Worm (Caenorhabditis elegans) whole organism, late embryonic: ENCODE data around the gene F55G1.1.

ENCODE experiments used
- C08G9.2 ChIP-seq: sonication (generic microtip); optimal IDR thresholded peaks from 2 replicates; lab custom pipeline; 2016; ENCODE audit warnings: mild to moderate bottlenecking, missing genetic modification characterization, moderate library complexity, missing compliant biosample characterization
- C38D4.7 ChIP-seq: fragments of 200-800 bp; sonication (Bioruptor generic); optimal IDR thresholded peaks from 2 replicates; lab custom pipeline; 2018; ENCODE audit warnings: mild to moderate bottlenecking, missing genetic modification characterization, moderate library complexity, missing compliant biosample characterization
- T23F11.4 ChIP-seq: fragments of 200-800 bp; sonication (Bioruptor generic); optimal IDR thresholded peaks from 2 replicates; lab custom pipeline; 2018; ENCODE audit warnings: mild to moderate bottlenecking, missing genetic modification characterization, missing compliant biosample characterization
- Y22D7AL.16 ChIP-seq: sonication (generic microtip); optimal IDR thresholded peaks from 2 replicates; lab custom pipeline; 2016; ENCODE audit warnings: missing genetic modification characterization, missing compliant biosample characterization
- ahr-1 ChIP-seq: sonication (generic microtip); optimal IDR thresholded peaks from 2 replicates; lab custom pipeline; 2016; ENCODE audit warnings: missing genetic modification characterization, missing compliant biosample characterization
- ceh-14 ChIP-seq: sonication (generic microtip); optimal IDR thresholded peaks from 2 replicates; lab custom pipeline; 2016; ENCODE audit warnings: missing genotype, missing genetic modification characterization, missing compliant biosample characterization
- ceh-18 ChIP-seq: sonication (generic microtip); optimal IDR thresholded peaks from 2 replicates; lab custom pipeline; 2016; ENCODE audit warnings: missing genetic modification characterization, missing compliant biosample characterization
- ceh-19 ChIP-seq: fragments of 200-800 bp; sonication (Bioruptor generic); optimal IDR thresholded peaks from 2 replicates; lab custom pipeline; 2018; ENCODE audit warnings: mild to moderate bottlenecking, missing genetic modification characterization, missing compliant biosample characterization
- ceh-2 ChIP-seq: sonication (generic microtip); optimal IDR thresholded peaks from 2 replicates; lab custom pipeline; 2016; ENCODE audit warnings: missing genotype, missing genetic modification characterization, missing compliant biosample characterization
- ceh-24 ChIP-seq: sonication (generic microtip); optimal IDR thresholded peaks from 2 replicates; lab custom pipeline; 2016; ENCODE audit warnings: mild to moderate bottlenecking, missing genetic modification characterization, missing compliant biosample characterization
- ceh-30 ChIP-seq: fragments of 150-350 bp; optimal IDR thresholded peaks from 2 replicates; lab custom pipeline; 2014; ENCODE audit warnings: missing biosample characterization, missing genetic modification characterization
- ceh-31 ChIP-seq: sonication (generic microtip); optimal IDR thresholded peaks from 2 replicates; lab custom pipeline; 2016; ENCODE audit warnings: missing genetic modification characterization, missing compliant biosample characterization
- ceh-45 ChIP-seq: fragments of 200-800 bp; sonication (Bioruptor generic); IDR thresholded peaks from 2 replicates; pipeline ENCODE4 v1.3.6; 2022; ENCODE audit warnings: missing genetic modification reagents, missing genetic modification characterization, missing compliant biosample characterization
- ceh-48 ChIP-seq: sonication (generic microtip); optimal IDR thresholded peaks from 2 replicates; lab custom pipeline; 2016; ENCODE audit warnings: missing genetic modification characterization, inconsistent platforms, missing compliant biosample characterization
- ceh-9 ChIP-seq: sonication (generic microtip); optimal IDR thresholded peaks from 2 replicates; lab custom pipeline; 2016; ENCODE audit warnings: mild to moderate bottlenecking, missing genetic modification characterization, inconsistent platforms, missing compliant biosample characterization
- dmd-4 ChIP-seq: sonication (generic microtip); optimal IDR thresholded peaks from 2 replicates; lab custom pipeline; 2016; ENCODE audit warnings: borderline replicate concordance, missing genetic modification characterization, missing compliant biosample characterization
- dve-1 ChIP-seq: sonication (generic microtip); optimal IDR thresholded peaks from 2 replicates; lab custom pipeline; 2017; ENCODE audit warnings: antibody characterized with exemption, mild to moderate bottlenecking, missing genetic modification characterization, missing compliant biosample characterization
- fax-1 ChIP-seq: sonication (generic microtip); optimal IDR thresholded peaks from 2 replicates; lab custom pipeline; 2016; ENCODE audit warnings: missing genotype, missing genetic modification characterization, missing compliant biosample characterization
- fkh-6 ChIP-seq: sonication (generic microtip); optimal IDR thresholded peaks from 2 replicates; lab custom pipeline; 2016; ENCODE audit warnings: missing genetic modification characterization, missing compliant biosample characterization
- hlh-30 ChIP-seq: sonication (generic microtip); optimal IDR thresholded peaks from 2 replicates; lab custom pipeline; 2017; ENCODE audit warnings: antibody characterized with exemption, missing genetic modification characterization, missing compliant biosample characterization; ENCODE audit not compliant: insufficient read depth
- lim-6 ChIP-seq: sonication (generic microtip); optimal IDR thresholded peaks from 2 replicates; lab custom pipeline; 2016; ENCODE audit warnings: missing genetic modification characterization, missing compliant biosample characterization
- nhr-11 ChIP-seq: fragments of 150-350 bp; optimal IDR thresholded peaks from 2 replicates; lab custom pipeline; 2014; ENCODE audit warnings: missing biosample characterization, missing genetic modification characterization
- npax-4 ChIP-seq: sonication (generic microtip); optimal IDR thresholded peaks from 2 replicates; lab custom pipeline; 2016; ENCODE audit warnings: missing genetic modification characterization, missing compliant biosample characterization
- odd-2 ChIP-seq: sonication (generic microtip); optimal IDR thresholded peaks from 2 replicates; lab custom pipeline; 2017; ENCODE audit warnings: antibody characterized with exemption, mild to moderate bottlenecking, missing genetic modification characterization, missing compliant biosample characterization
- pag-3 ChIP-seq: sonication (generic microtip); optimal IDR thresholded peaks from 2 replicates; lab custom pipeline; 2016; ENCODE audit warnings: missing compliant biosample characterization, missing genetic modification characterization, borderline replicate concordance
- pha-2 ChIP-seq: sonication (generic microtip); optimal IDR thresholded peaks from 2 replicates; lab custom pipeline; 2017; ENCODE audit warnings: mild to moderate bottlenecking, missing genetic modification characterization, missing compliant biosample characterization
- pqm-1 ChIP-seq: sonication (generic microtip); optimal IDR thresholded peaks from 2 replicates; lab custom pipeline; 2016; ENCODE audit warnings: missing genetic modification characterization, missing compliant biosample characterization
- pros-1 ChIP-seq: fragments of 150-350 bp; optimal IDR thresholded peaks from 2 replicates; lab custom pipeline; 2014; ENCODE audit warnings: missing biosample characterization, missing genetic modification reagents, missing genetic modification characterization
- ref-2 ChIP-seq: sonication (generic microtip); optimal IDR thresholded peaks from 2 replicates; lab custom pipeline; 2016; ENCODE audit warnings: missing genetic modification characterization, missing compliant biosample characterization
- sdc-2 ChIP-seq: sonication (generic microtip); optimal IDR thresholded peaks from 2 replicates; lab custom pipeline; 2016; ENCODE audit warnings: missing genotype, missing genetic modification characterization, missing compliant biosample characterization
- sox-2 ChIP-seq: fragments of 200-800 bp; sonication (Bioruptor generic); IDR thresholded peaks from 2 replicates; pipeline ENCODE4 v1.3.6; 2022; ENCODE audit warnings: missing genetic modification reagents, missing genetic modification characterization, missing compliant biosample characterization
- sox-4 ChIP-seq: sonication (generic microtip); optimal IDR thresholded peaks from 2 replicates; lab custom pipeline; 2017; ENCODE audit warnings: mild to moderate bottlenecking, missing genetic modification characterization, inconsistent platforms, missing compliant biosample characterization
- syd-9 ChIP-seq: sonication (generic microtip); optimal IDR thresholded peaks from 2 replicates; lab custom pipeline; 2016; ENCODE audit warnings: mild to moderate bottlenecking, missing genetic modification characterization, moderate library complexity, missing compliant biosample characterization
- tbx-7 ChIP-seq: sonication (generic microtip); optimal IDR thresholded peaks from 2 replicates; lab custom pipeline; 2016; ENCODE audit warnings: missing genotype, missing genetic modification characterization, missing compliant biosample characterization
- ttx-3 ChIP-seq: sonication (generic microtip); optimal IDR thresholded peaks from 2 replicates; lab custom pipeline; 2016; ENCODE audit warnings: missing genetic modification reagents, missing genetic modification characterization, missing compliant biosample characterization
- unc-42 ChIP-seq: sonication (generic microtip); optimal IDR thresholded peaks from 2 replicates; lab custom pipeline; 2016; ENCODE audit warnings: missing genotype, missing genetic modification characterization, missing compliant biosample characterization
- unc-55 ChIP-seq: sonication (generic microtip); optimal IDR thresholded peaks from 2 replicates; lab custom pipeline; 2017; ENCODE audit warnings: missing biosample characterization, missing genetic modification reagents, missing genetic modification characterization
- unc-86 ChIP-seq: sonication (generic microtip); optimal IDR thresholded peaks from 2 replicates; lab custom pipeline; 2016; ENCODE audit warnings: missing genetic modification characterization, missing compliant biosample characterization
- zip-5 ChIP-seq: sonication (generic microtip); optimal IDR thresholded peaks from 2 replicates; lab custom pipeline; 2016; ENCODE audit warnings: missing genetic modification characterization, missing compliant biosample characterization

The F55G1.1 gene

DNA sequence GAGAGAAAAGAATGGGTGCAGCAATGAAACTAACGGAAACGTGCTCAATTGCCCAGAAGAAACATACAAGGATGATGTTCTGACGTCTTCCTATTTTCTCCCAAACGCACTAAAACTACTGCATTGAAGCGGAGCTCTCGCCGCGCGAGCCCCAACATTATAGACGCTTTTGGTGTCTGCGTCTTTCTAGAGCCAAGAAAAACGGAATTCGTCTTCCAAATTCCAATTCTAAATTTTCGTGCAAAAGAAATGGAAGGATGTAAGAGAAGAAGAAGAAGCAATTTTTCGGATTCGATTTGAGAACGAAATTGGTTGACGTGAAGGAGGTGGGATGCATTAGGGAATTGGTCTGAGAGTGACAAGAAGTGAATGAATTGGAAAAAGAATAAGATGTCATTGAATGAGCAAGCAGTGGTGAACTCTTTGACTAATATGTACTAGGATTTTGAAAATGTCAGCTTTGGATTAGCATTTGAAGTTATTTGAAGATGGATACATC lies 37.9 kb upstream of the F55G1.1 start:
- TF ChIP-seq ceh-48 (tag; lab: Kevin White, UChicago) (no peak), ceh-31 (tag; lab: Kevin White, UChicago) (peak; percentile 32), unc-86 (tag; lab: Kevin White, UChicago) (no peak), pqm-1 (tag; lab: Kevin White, UChicago) (no peak), unc-55 (GFP tag; lab: Kevin White, UChicago) (no peak), lim-6 (tag; lab: Kevin White, UChicago) (no peak), ceh-2 (tag; lab: Kevin White, UChicago) (no peak), ahr-1 (tag; lab: Kevin White, UChicago) (no peak), dmd-4 (tag; lab: Kevin White, UChicago) (no peak), ceh-14 (tag; lab: Kevin White, UChicago) (peak; percentile 21), nhr-11 (tag; lab: Kevin White, UChicago) (no peak), unc-42 (tag; lab: Kevin White, UChicago) (peak; percentile 43), dve-1 (no peak), C08G9.2 (tag; lab: Kevin White, UChicago) (no peak), ceh-45 (no peak), T23F11.4 (GFP tag; lab: Kevin White, UChicago) (no peak), ref-2 (no peak), ceh-30 (tag; lab: Kevin White, UChicago) (no peak), sox-4 (tag; lab: Kevin White, UChicago) (no peak), syd-9 (tag; lab: Kevin White, UChicago) (no peak), ttx-3 (tag; lab: Kevin White, UChicago) (no peak), sdc-2 (tag; lab: Kevin White, UChicago) (no peak)

DNA sequence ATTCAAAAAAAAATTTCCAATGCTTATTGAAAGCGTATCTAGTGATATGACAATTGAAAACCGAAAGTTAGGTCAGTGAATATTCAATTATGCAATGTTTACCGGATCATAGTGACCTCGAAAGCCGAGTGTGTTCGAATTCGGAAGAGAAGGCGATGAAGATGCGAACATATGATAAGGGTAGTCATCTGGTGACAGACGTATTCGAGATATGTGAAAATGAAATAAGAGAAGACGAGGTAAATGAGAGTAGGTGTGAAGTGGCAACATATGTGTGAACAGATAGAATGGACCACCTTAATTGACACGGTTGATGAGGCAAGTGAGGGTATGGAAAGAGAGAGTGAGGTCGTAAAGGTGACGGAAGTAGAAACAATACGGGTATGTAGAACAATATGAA lies 36.7 kb upstream of the F55G1.1 start:
- TF ChIP-seq ceh-31 (tag; lab: Kevin White, UChicago), result peak; percentile 3
- TF ChIP-seq sox-4 (tag; lab: Kevin White, UChicago), result no peak
- peak; percentile 6 for TF ChIP-seq ref-2

- TF ChIP-seq ceh-31 (tag; lab: Kevin White, UChicago) (no peak), pros-1 (tag; lab: Kevin White, UChicago) (no peak), Y22D7AL.16 (tag; lab: Kevin White, UChicago) (no peak), ceh-9 (no peak), zip-5 (tag; lab: Kevin White, UChicago) (no peak), ceh-18 (tag; lab: Kevin White, UChicago) (no peak), dve-1 (no peak), lim-6 (tag; lab: Kevin White, UChicago) (no peak), ceh-19 (GFP tag; lab: Kevin White, UChicago) (no peak), ceh-48 (tag; lab: Kevin White, UChicago) (no peak), C38D4.7 (GFP tag; lab: Kevin White, UChicago) (no peak), unc-55 (GFP tag; lab: Kevin White, UChicago) (no peak), ceh-24 (tag; lab: Kevin White, UChicago) (no peak)
Measured at ce11 chrIV:7456225-7456624, 35.3 kb upstream of the F55G1.1 start, which contains the start of gene F13B6.1. Gene F13B6.1 (plus strand): TSS chrIV:7456525.

ce11 chrIV:7460225-7460624 lies 31.3 kb upstream of the F55G1.1 start, which contains the start of gene F13B6.2:
Gene F13B6.2 (minus strand): TSS chrIV:7460325.
- no peak for TF ChIP-seq odd-2 (tag; lab: Kevin White, UChicago)
- no peak for TF ChIP-seq ceh-30 (tag; lab: Kevin White, UChicago)
- no peak for TF ChIP-seq npax-4 (tag; lab: Kevin White, UChicago)

DNA sequence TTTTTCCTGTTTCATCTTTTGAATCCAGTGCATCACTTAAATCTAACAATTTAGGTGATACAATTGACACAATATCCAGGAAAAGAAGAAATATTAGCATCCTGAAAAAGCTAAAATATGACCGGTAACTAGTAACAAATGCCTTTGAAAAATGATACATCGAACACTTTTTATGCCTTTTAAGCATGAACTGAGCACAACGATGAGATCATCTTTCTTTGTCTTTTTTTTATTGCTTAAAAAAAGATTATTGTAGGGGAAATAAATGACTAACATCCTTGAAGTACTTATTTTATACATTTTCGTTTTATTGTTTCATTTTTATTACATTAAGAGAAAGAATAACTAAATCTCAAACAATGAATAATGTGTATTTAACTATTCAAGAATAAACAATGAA lies 25.7 kb upstream of the F55G1.1 start, which contains the start of gene F13B6.3:
F13B6.3 (minus strand) TSS at position 101 of the 400 bp plus-strand sequence.
- TF ChIP-seq ceh-19 (GFP tag; lab: Kevin White, UChicago), result no peak
- no peak for TF ChIP-seq ceh-30 (tag; lab: Kevin White, UChicago)
- no peak for TF ChIP-seq fax-1 (tag; lab: Kevin White, UChicago)
- no peak for TF ChIP-seq unc-86 (tag; lab: Kevin White, UChicago)
- TF ChIP-seq unc-42 (tag; lab: Kevin White, UChicago), result no peak
- TF ChIP-seq ceh-14 (tag; lab: Kevin White, UChicago), result no peak
- no peak for TF ChIP-seq pha-2 (tag; lab: Kevin White, UChicago)
- TF ChIP-seq ref-2, result no peak
- no peak for TF ChIP-seq fkh-6 (tag; lab: Kevin White, UChicago)
- no peak for TF ChIP-seq pros-1 (tag; lab: Kevin White, UChicago)
- TF ChIP-seq hlh-30 (tag; lab: Kevin White, UChicago), result no peak
- no peak for TF ChIP-seq sox-2 (GFP tag; lab: Robert Waterston, UW)
- TF ChIP-seq tbx-7 (tag; lab: Kevin White, UChicago), result no peak
- no peak for TF ChIP-seq pag-3
